Worm (Caenorhabditis elegans) whole organism, L3 larva: ENCODE measurements around the gene srg-8.

Experiments
- ZK546.5 ChIP-seq: sonication (generic microtip); optimal IDR thresholded peaks from 2 replicates; lab custom pipeline; 2017; ENCODE audit warnings: missing biosample characterization, missing genetic modification characterization
- zag-1 ChIP-seq: fragments of 150-350 bp; optimal IDR thresholded peaks from 2 replicates; lab custom pipeline; 2014; ENCODE audit warnings: missing biosample characterization, missing genetic modification characterization

- no peak for TF ChIP-seq ZK546.5 (tag; lab: Kevin White, UChicago)
- no peak for TF ChIP-seq zag-1 (tag; lab: Kevin White, UChicago)
Observed at ce11 chrIII:6221403-6221802, 33.2 kb downstream of the srg-8 start.
